Worm (Caenorhabditis elegans) whole organism, midembryonic: ENCODE data around the gene C49H3.16.

Experiments used
- T22C8.4 ChIP-seq: fragments of 200-800 bp; sonication (Bioruptor generic); IDR thresholded peaks from 2 replicates; pipeline ENCODE4 v1.3.6; 2022; ENCODE audit warnings: missing genetic modification characterization, missing compliant biosample characterization
- cog-1 ChIP-seq: sonication (generic microtip); optimal IDR thresholded peaks from 2 replicates; lab custom pipeline; 2016; ENCODE audit warnings: missing genetic modification characterization, missing compliant biosample characterization
- flt-1 ChIP-seq: fragments of 200-800 bp; sonication (Bioruptor generic); IDR thresholded peaks from 2 replicates; pipeline ENCODE4 v1.3.6; 2022; ENCODE audit warnings: missing genetic modification characterization, missing compliant biosample characterization
- klf-2 ChIP-seq: fragments of 200-800 bp; sonication (Bioruptor generic); conservative IDR thresholded peaks from 2 replicates; pipeline ENCODE4 v1.3.6; 2022; ENCODE audit warnings: missing genetic modification reagents, missing genetic modification characterization, missing compliant biosample characterization
- med-1 ChIP-seq: sonication (generic microtip); optimal IDR thresholded peaks from 2 replicates; lab custom pipeline; 2017; ENCODE audit warnings: missing genetic modification characterization, mild to moderate bottlenecking, missing compliant biosample characterization, antibody characterized with exemption, missing genetic modification reagents; ENCODE audit not compliant: insufficient read depth
- tab-1 ChIP-seq: fragments of 200-800 bp; sonication (Bioruptor generic); IDR thresholded peaks from 2 replicates; pipeline ENCODE4 v1.3.6; 2022; ENCODE audit warnings: missing genetic modification characterization, missing compliant biosample characterization
- ztf-23 ChIP-seq: fragments of 200-800 bp; sonication (Bioruptor generic); IDR thresholded peaks from 2 replicates; pipeline ENCODE4 v1.3.6; 2022; ENCODE audit warnings: missing genetic modification reagents, missing genetic modification characterization, missing compliant biosample characterization
- ztf-29 ChIP-seq: fragments of 200-800 bp; sonication (Bioruptor generic); IDR thresholded peaks from 2 replicates; pipeline ENCODE4 v1.3.6; 2022; ENCODE audit warnings: missing genetic modification reagents, missing genetic modification characterization, missing compliant biosample characterization

DNA sequence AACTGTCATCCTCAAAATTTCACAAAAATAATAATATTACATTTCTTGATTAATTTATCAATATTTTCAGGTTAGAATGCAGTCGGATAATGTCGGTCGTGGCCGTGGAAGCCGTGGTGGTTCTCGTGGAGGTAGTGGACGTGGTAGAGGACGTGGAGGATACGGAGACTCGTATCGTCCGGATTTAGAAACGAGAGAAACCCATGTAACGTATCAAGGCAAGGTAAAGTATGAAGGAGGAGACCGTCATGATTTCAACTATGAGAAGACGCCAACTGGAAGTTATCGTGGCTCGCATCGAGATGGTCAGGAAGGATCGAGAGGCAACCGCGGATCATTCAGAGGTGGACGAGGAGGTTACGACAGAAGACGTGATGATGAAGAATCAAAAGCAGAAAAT, 37.3 kb downstream of the C49H3.16 start, which contains the start of gene frpr-10:
- TF ChIP-seq ztf-29 (no peak), cog-1 (no peak), flt-1 (GFP tag; lab: Robert Waterston, UW) (no peak), klf-2 (no peak), T22C8.4 (GFP tag; lab: Robert Waterston, UW) (no peak), ztf-23 (GFP tag; lab: Robert Waterston, UW) (no peak), tab-1 (GFP tag; lab: Robert Waterston, UW) (no peak), med-1 (no peak)
